Fruit fly (Drosophila melanogaster) Kc167 (cell line): ENCODE results near the gene RNF220.

ENCODE experiments used
- Myc ChIP-seq: fragments of >200 bp; optimal IDR thresholded peaks from 2 replicates; lab custom pipeline; 2017; ENCODE audit warnings: missing external identifiers
- Sin3A ChIP-seq: fragments of >200 bp; optimal IDR thresholded peaks from 2 replicates; lab custom pipeline; 2018; ENCODE audit warnings: missing external identifiers
- h ChIP-seq: fragments of >200 bp; optimal IDR thresholded peaks from 3 replicates; lab custom pipeline; 2018; ENCODE audit warnings: missing external identifiers
- insv ChIP-seq: fragments of >200 bp; optimal IDR thresholded peaks from 3 replicates; lab custom pipeline; 2018; ENCODE audit warnings: missing external identifiers

- no peak for TF ChIP-seq Sin3A
- TF ChIP-seq insv (lab: Kevin White, UChicago), result no peak
- no peak for TF ChIP-seq Myc (lab: Kevin White, UChicago)
- no peak for TF ChIP-seq h (lab: Kevin White, UChicago)
Observed at dm6 chr3R:22698208-22698607, 28.0 kb downstream of the RNF220 start, which contains the start of gene Cyp6d4.
